Fruit fly (Drosophila melanogaster) whole organism, embryonic: ENCODE results near the gene CG10413.

Source experiments
- Adf1 ChIP-seq: fragments of 200-800 bp; sonication (Bioruptor generic); IDR thresholded peaks from 2 replicates; pipeline ENCODE4 v1.3.6; 2022; ENCODE audit warnings: missing biosample characterization, missing genetic modification characterization
- B-H1 ChIP-seq: fragments of 200-800 bp; sonication (Bioruptor generic); IDR thresholded peaks from 3 replicates; pipeline ENCODE4 v1.3.6; 2022; ENCODE audit warnings: missing biosample characterization, missing genetic modification characterization
- C15 ChIP-seq: fragments of 200-800 bp; sonication (Bioruptor generic); IDR thresholded peaks from 3 replicates; pipeline ENCODE4 v1.3.6; 2022; ENCODE audit warnings: missing biosample characterization, missing genetic modification characterization
- CG1024 ChIP-seq: fragments of 200-800 bp; sonication (Bioruptor generic); IDR thresholded peaks from 2 replicates; pipeline ENCODE4 v1.3.6; 2022; ENCODE audit warnings: missing biosample characterization, missing genetic modification characterization
- CG10274 ChIP-seq: fragments of 200-800 bp; sonication (Bioruptor generic); optimal IDR thresholded peaks from 3 replicates; lab custom pipeline; 2017; ENCODE audit warnings: missing biosample characterization, mild to moderate bottlenecking, missing genetic modification characterization
- CG10431 ChIP-seq: fragments of 200-800 bp; sonication (Bioruptor generic); optimal IDR thresholded peaks from 3 replicates; lab custom pipeline; 2018; ENCODE audit warnings: missing biosample characterization, mild to moderate bottlenecking, missing genetic modification characterization
- CG10543 ChIP-seq: fragments of 200-800 bp; sonication (Bioruptor generic); optimal IDR thresholded peaks from 3 replicates; lab custom pipeline; 2017; ENCODE audit warnings: missing biosample characterization, mild to moderate bottlenecking, missing genetic modification characterization, moderate library complexity
- CG10979 ChIP-seq: fragments of 200-800 bp; sonication (Bioruptor generic); optimal IDR thresholded peaks from 2 replicates; lab custom pipeline; 2018; ENCODE audit warnings: missing biosample characterization, mild to moderate bottlenecking, missing genetic modification characterization, moderate library complexity
- CG17186 ChIP-seq: fragments of 200-800 bp; sonication (Bioruptor generic); optimal IDR thresholded peaks from 3 replicates; lab custom pipeline; 2017; ENCODE audit warnings: missing biosample characterization, missing genetic modification reagents, missing genetic modification characterization
- CG18262 ChIP-seq: fragments of 200-800 bp; optimal IDR thresholded peaks from 3 replicates; lab custom pipeline; 2019; ENCODE audit warnings: missing biosample characterization, mild to moderate bottlenecking, missing genetic modification characterization, moderate library complexity
- CG2199 ChIP-seq: fragments of 200-800 bp; sonication (Bioruptor generic); IDR thresholded peaks from 3 replicates; pipeline ENCODE4 v1.3.6; 2022; ENCODE audit warnings: missing biosample characterization, missing genetic modification characterization
- CG34224 ChIP-seq: fragments of 200-800 bp; sonication (Bioruptor generic); IDR thresholded peaks from 3 replicates; pipeline ENCODE4 v1.3.6; 2022; ENCODE audit warnings: missing biosample characterization, missing genetic modification characterization; ENCODE audit not compliant: partially characterized antibody
- CG7963 ChIP-seq: fragments of 200-800 bp; sonication (Bioruptor generic); IDR thresholded peaks from 3 replicates; pipeline ENCODE4 v1.3.6; 2022; ENCODE audit warnings: missing biosample characterization, missing genetic modification characterization; ENCODE audit not compliant: partially characterized antibody
- CG8290 ChIP-seq, 3 experiments: fragments of 200-800 bp; sonication (Bioruptor generic); optimal IDR thresholded peaks; 2 replicates each; lab custom pipeline; 2016 to 2019; ENCODE audit warnings: missing biosample characterization in 3 of 3, missing genetic modification characterization in 3 of 3, mild to moderate bottlenecking in 2 of 3, moderate library complexity in 1 of 3
- Dip3 ChIP-seq: fragments of 200-800 bp; sonication (Bioruptor generic); optimal IDR thresholded peaks from 3 replicates; lab custom pipeline; 2016; ENCODE audit warnings: missing biosample characterization, missing genetic modification characterization
- Elba2 ChIP-seq: fragments of 200-800 bp; sonication (Bioruptor generic); optimal IDR thresholded peaks from 3 replicates; lab custom pipeline; 2016; ENCODE audit warnings: missing biosample characterization, missing genetic modification characterization
- Hand ChIP-seq: fragments of 200-800 bp; sonication (Bioruptor generic); optimal IDR thresholded peaks from 2 replicates; lab custom pipeline; 2017; ENCODE audit warnings: mild to moderate bottlenecking, missing biosample characterization, missing genetic modification reagents, missing genetic modification characterization
- Hmx ChIP-seq: fragments of 200-800 bp; sonication (Bioruptor generic); optimal IDR thresholded peaks from 2 replicates; lab custom pipeline; 2016; ENCODE audit warnings: missing biosample characterization, missing genetic modification characterization
- Hr78 ChIP-seq, 2 experiments: fragments of 200-800 bp in 1 of 2; fragments of >200 bp in 1 of 2; sonication (Bioruptor generic) in 1 of 2; optimal IDR thresholded peaks; 2 replicates each; lab custom pipeline; 2017 to 2019; ENCODE audit warnings: missing biosample characterization in 2 of 2, missing genetic modification characterization in 2 of 2, mild to moderate bottlenecking in 1 of 2, moderate library complexity in 1 of 2
- Mrtf ChIP-seq: fragments of 200-800 bp; sonication (Bioruptor generic); IDR thresholded peaks from 3 replicates; pipeline ENCODE4 v1.3.6; 2022; ENCODE audit warnings: missing biosample characterization, missing genetic modification characterization
- NC2α ChIP-seq: fragments of 200-800 bp; sonication (Bioruptor generic); optimal IDR thresholded peaks from 2 replicates; lab custom pipeline; 2016; ENCODE audit warnings: missing biosample characterization, missing genetic modification characterization
- Nf-YB ChIP-seq: fragments of 200-800 bp; sonication (Bioruptor generic); optimal IDR thresholded peaks from 3 replicates; lab custom pipeline; 2019; ENCODE audit warnings: missing biosample characterization, mild to moderate bottlenecking, missing genetic modification characterization, moderate library complexity
- Nf-YC ChIP-seq: fragments of 200-800 bp; optimal IDR thresholded peaks from 3 replicates; lab custom pipeline; 2019; ENCODE audit warnings: missing biosample characterization, mild to moderate bottlenecking, missing genetic modification characterization, moderate library complexity
- NfI ChIP-seq: fragments of 200-800 bp; sonication (Bioruptor generic); optimal IDR thresholded peaks from 3 replicates; lab custom pipeline; 2018; ENCODE audit warnings: missing biosample characterization, mild to moderate bottlenecking, missing genetic modification characterization, moderate library complexity
- Poxn ChIP-seq: fragments of 200-800 bp; sonication (Bioruptor generic); IDR thresholded peaks from 2 replicates; pipeline ENCODE4 v1.3.6; 2022; ENCODE audit warnings: missing biosample characterization, missing genetic modification characterization
- Spps ChIP-seq: fragments of 200-800 bp; sonication (Bioruptor generic); optimal IDR thresholded peaks from 2 replicates; lab custom pipeline; 2018; ENCODE audit warnings: missing biosample characterization, mild to moderate bottlenecking, missing genetic modification characterization
- Usf ChIP-seq: fragments of 200-800 bp; sonication (Bioruptor generic); optimal IDR thresholded peaks from 2 replicates; lab custom pipeline; 2017; ENCODE audit warnings: missing genotype, missing biosample characterization, missing genetic modification characterization
- cad ChIP-seq: fragments of >200 bp; optimal IDR thresholded peaks from 2 replicates; lab custom pipeline; 2017; ENCODE audit warnings: missing biosample characterization, missing genetic modification characterization
- chinmo ChIP-seq: fragments of 200-800 bp; sonication (Bioruptor generic); IDR thresholded peaks from 4 replicates; pipeline ENCODE4 v1.3.6; 2022; ENCODE audit warnings: missing biosample characterization, missing genetic modification characterization; ENCODE audit not compliant: partially characterized antibody
- dysf ChIP-seq: fragments of 200-800 bp; sonication (Bioruptor generic); IDR thresholded peaks from 3 replicates; pipeline ENCODE4 v1.3.6; 2022; ENCODE audit warnings: missing biosample characterization, missing genetic modification characterization
- en ChIP-seq: fragments of 200-800 bp; sonication (Bioruptor generic); optimal IDR thresholded peaks from 2 replicates; lab custom pipeline; 2016; ENCODE audit warnings: missing biosample characterization, missing genetic modification characterization
- eve ChIP-seq, 2 experiments: fragments of >200 bp; optimal IDR thresholded peaks; 2 replicates each; lab custom pipeline; 2017; ENCODE audit warnings: missing biosample characterization in 2 of 2, missing genetic modification characterization in 2 of 2
- ewg ChIP-seq: fragments of 200-800 bp; sonication (Bioruptor generic); optimal IDR thresholded peaks from 3 replicates; lab custom pipeline; 2017; ENCODE audit warnings: mild to moderate bottlenecking, missing biosample characterization, missing genetic modification reagents, missing genetic modification characterization
- fd102C ChIP-seq: fragments of 200-800 bp; sonication (Bioruptor generic); optimal IDR thresholded peaks from 2 replicates; lab custom pipeline; 2018; ENCODE audit warnings: missing biosample characterization, mild to moderate bottlenecking, missing genetic modification characterization, moderate library complexity
- fru ChIP-seq: fragments of >200 bp; optimal IDR thresholded peaks from 2 replicates; lab custom pipeline; 2017
- gsb ChIP-seq: fragments of 200-800 bp; sonication (Bioruptor generic); IDR thresholded peaks from 2 replicates; pipeline ENCODE4 v1.3.6; 2022; ENCODE audit warnings: missing biosample characterization, missing genetic modification characterization
- insv ChIP-seq, 2 experiments: fragments of 200-800 bp; sonication (Bioruptor generic); optimal IDR thresholded peaks; 3 replicates each; lab custom pipeline; 2016 to 2018; ENCODE audit warnings: missing biosample characterization in 2 of 2, missing genetic modification characterization in 2 of 2
- lbe ChIP-seq: fragments of 200-800 bp; sonication (Bioruptor generic); optimal IDR thresholded peaks from 2 replicates; lab custom pipeline; 2016; ENCODE audit warnings: missing biosample characterization, mild to moderate bottlenecking, missing genetic modification characterization
- lov ChIP-seq, 2 experiments: fragments of 200-800 bp in 1 of 2; fragments of >200 bp in 1 of 2; sonication (Bioruptor generic) in 1 of 2; IDR thresholded peaks in 1 of 2; optimal IDR thresholded peaks in 1 of 2; 2 replicates in 1 of 2; 3 replicates in 1 of 2; pipeline versions ENCODE4 v1.3.6 to Lab custom; 2017 to 2022; ENCODE audit warnings: missing biosample characterization in 1 of 2, missing genetic modification characterization in 1 of 2
- pnt ChIP-seq: fragments of 200-800 bp; sonication (Bioruptor generic); optimal IDR thresholded peaks from 3 replicates; lab custom pipeline; 2016; ENCODE audit warnings: missing biosample characterization, missing genetic modification characterization
- run ChIP-seq: fragments of 200-800 bp; sonication (Bioruptor generic); optimal IDR thresholded peaks from 3 replicates; lab custom pipeline; 2018; ENCODE audit warnings: missing biosample characterization, mild to moderate bottlenecking, missing genetic modification characterization
- sc ChIP-seq, 3 experiments: fragments of >200 bp in 2 of 3; fragments of 200-800 bp in 1 of 3; sonication (Bioruptor generic) in 1 of 3; optimal IDR thresholded peaks; 2 replicates in 2 of 3; 3 replicates in 1 of 3; lab custom pipeline; 2017; ENCODE audit warnings: mild to moderate bottlenecking in 1 of 3, missing biosample characterization in 1 of 3, missing genetic modification characterization in 1 of 3, missing genetic modification reagents in 1 of 3
- scrt ChIP-seq: fragments of 200-800 bp; sonication (Bioruptor generic); optimal IDR thresholded peaks from 2 replicates; lab custom pipeline; 2018; ENCODE audit warnings: missing biosample characterization, mild to moderate bottlenecking, missing genetic modification characterization, moderate library complexity
- sd ChIP-seq: fragments of 200-800 bp; sonication (Bioruptor generic); optimal IDR thresholded peaks from 3 replicates; lab custom pipeline; 2018; ENCODE audit warnings: missing biosample characterization, mild to moderate bottlenecking, missing genetic modification characterization, moderate library complexity
- slou ChIP-seq: fragments of 200-800 bp; sonication (Bioruptor generic); optimal IDR thresholded peaks from 3 replicates; lab custom pipeline; 2016; ENCODE audit warnings: missing biosample characterization, missing genetic modification characterization
- so ChIP-seq: fragments of 200-800 bp; sonication (Bioruptor generic); IDR thresholded peaks from 3 replicates; pipeline ENCODE4 v1.3.6; 2022; ENCODE audit warnings: missing biosample characterization, missing genetic modification characterization
- tgo ChIP-seq: fragments of 200-800 bp; sonication (Bioruptor generic); IDR thresholded peaks from 3 replicates; pipeline ENCODE4 v1.3.6; 2022; ENCODE audit warnings: missing biosample characterization, missing genetic modification characterization
- tio ChIP-seq: fragments of 200-800 bp; sonication (Bioruptor generic); optimal IDR thresholded peaks from 2 replicates; lab custom pipeline; 2017; ENCODE audit warnings: missing biosample characterization, missing genetic modification characterization, inconsistent platforms
- zf30C ChIP-seq: fragments of 200-800 bp; sonication (Bioruptor generic); optimal IDR thresholded peaks from 3 replicates; lab custom pipeline; 2018; ENCODE audit warnings: missing biosample characterization, mild to moderate bottlenecking, missing genetic modification characterization

Gene CG10413

DNA sequence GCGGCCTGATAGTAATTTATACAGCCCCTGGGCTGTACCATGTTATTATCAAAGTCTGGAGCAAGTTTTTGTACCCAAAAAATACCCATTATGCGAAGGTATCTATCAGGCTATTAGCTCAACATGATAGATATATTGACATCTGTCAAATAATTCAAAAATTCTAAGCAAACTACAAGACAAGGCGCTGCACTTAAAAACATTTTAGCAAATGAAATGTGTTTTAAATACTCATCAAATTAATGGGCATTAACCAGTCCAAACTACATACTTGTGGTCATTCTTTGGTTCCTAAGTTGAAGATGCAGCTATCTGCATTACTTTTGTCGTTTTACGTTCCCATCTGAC lies 48.3 kb upstream of the CG10413 start (continued):
- TF ChIP-seq CG8290 (GFP tag; optimal IDR thresholded peaks at IDR 0.05; lab: Kevin White, UChicago) (peak; percentile 4), CG8290 (tag; optimal IDR thresholded peaks at IDR 0.05; lab: Kevin White, UChicago) (peak in 1 of 2 experiments; percentile 52), tio (GFP tag; lab: Kevin White, UChicago) (no peak), CG1024 (peak; percentile 52; the same call in 1 of the 2 replicates), CG34224 (GFP tag; lab: Robert Waterston, UW) (no peak), dysf (peak; percentile 69; the same call in 1 of the 3 replicates), B-H1 (GFP tag; lab: Robert Waterston, UW) (peak; percentile 78), CG10979 (tag; lab: Kevin White, UChicago) (peak; percentile 87), en (no peak), CG10543 (GFP tag; lab: Kevin White, UChicago) (no peak), C15 (GFP tag; lab: Robert Waterston, UW) (no peak), sc (optimal IDR thresholded peaks at IDR 0.05; lab: Kevin White, UChicago) (no peak), sc (GFP tag; optimal IDR thresholded peaks at IDR 0.05; lab: Kevin White, UChicago) (peak; percentile 16), zf30C (GFP tag; lab: Kevin White, UChicago) (no peak), Adf1 (GFP tag; lab: Robert Waterston, UW) (no peak), tgo (peak; percentile 70), Nf-YC (no peak), run (tag; lab: Kevin White, UChicago) (peak; percentile 2), NfI (GFP tag; lab: Kevin White, UChicago) (no peak), lbe (GFP tag; lab: Kevin White, UChicago) (peak; percentile 92), gsb (GFP tag; lab: Robert Waterston, UW) (0 out of 2 replicates have a peak, but pooled peaks have one; percentile 35), Nf-YB (GFP tag; lab: Kevin White, UChicago) (peak; percentile 3), pnt (GFP tag; lab: Kevin White, UChicago) (peak; percentile 33), insv (GFP tag; optimal IDR thresholded peaks at IDR 0.05; lab: Kevin White, UChicago) (no peak), NC2α (peak; percentile 29), Mrtf (GFP tag; lab: Robert Waterston, UW) (peak; percentile 45; the same call in 1 of the 3 replicates), chinmo (GFP tag; lab: Robert Waterston, UW) (no peak), CG7963 (GFP tag; lab: Robert Waterston, UW) (no peak), Elba2 (no peak), slou (GFP tag; lab: Kevin White, UChicago) (peak; percentile 24), CG17186 (GFP tag; lab: Kevin White, UChicago) (peak; percentile 20), fd102C (GFP tag; lab: Kevin White, UChicago) (no peak), ewg (GFP tag; lab: Kevin White, UChicago) (peak; percentile 43), sd (peak; percentile 14), Hmx (GFP tag; lab: Kevin White, UChicago) (no peak), Poxn (no peak), Dip3 (GFP tag; lab: Kevin White, UChicago) (no peak), cad (no peak), CG2199 (peak; percentile 78; the same call in 1 of the 3 replicates), fru (lab: Kevin White, UChicago) (no peak), Hand (GFP tag; lab: Kevin White, UChicago) (no peak), eve (GFP tag; optimal IDR thresholded peaks at IDR 0.05; lab: Kevin White, UChicago) (peak in 1 of 2 experiments; percentile 87), Hr78 (GFP tag; optimal IDR thresholded peaks at IDR 0.05; lab: Kevin White, UChicago) (peak in 1 of 2 experiments; percentile 53), Spps (tag; lab: Kevin White, UChicago) (peak; percentile 83), CG10431 (GFP tag; lab: Kevin White, UChicago) (no peak), Usf (peak; percentile 40), CG18262 (tag; lab: Kevin White, UChicago) (peak; percentile 91), CG10274 (GFP tag; lab: Kevin White, UChicago) (peak; percentile 44), scrt (peak; percentile 28), lov (optimal IDR thresholded peaks at IDR 0.05; lab: Kevin White, UChicago) (no peak), lov (GFP tag; IDR thresholded peaks at IDR 0.05; lab: Robert Waterston, UW) (peak; percentile 94), so (GFP tag; lab: Robert Waterston, UW) (0 out of 3 replicates have a peak, but pooled peaks have one; percentile 16)
